Worm (Caenorhabditis elegans) whole organism, late embryonic: ENCODE data around the gene T24C4.10.

Source experiments
- F13H6.1 ChIP-seq: sonication (generic microtip); optimal IDR thresholded peaks from 2 replicates; lab custom pipeline; 2016; ENCODE audit warnings: missing genetic modification characterization, missing compliant biosample characterization
- ama-1 ChIP-seq: fragments of 150-350 bp; optimal IDR thresholded peaks from 2 replicates; lab custom pipeline; 2014
- ceh-14 ChIP-seq: sonication (generic microtip); optimal IDR thresholded peaks from 2 replicates; lab custom pipeline; 2016; ENCODE audit warnings: missing genotype, missing genetic modification characterization, missing compliant biosample characterization
- dmd-4 ChIP-seq: sonication (generic microtip); optimal IDR thresholded peaks from 2 replicates; lab custom pipeline; 2016; ENCODE audit warnings: borderline replicate concordance, missing genetic modification characterization, missing compliant biosample characterization
- hlh-30 ChIP-seq: sonication (generic microtip); optimal IDR thresholded peaks from 2 replicates; lab custom pipeline; 2017; ENCODE audit warnings: antibody characterized with exemption, missing genetic modification characterization, missing compliant biosample characterization; ENCODE audit not compliant: insufficient read depth
- mec-3 ChIP-seq: sonication (generic microtip); optimal IDR thresholded peaks from 2 replicates; lab custom pipeline; 2016; ENCODE audit warnings: borderline replicate concordance, missing genetic modification characterization, missing compliant biosample characterization
- odd-2 ChIP-seq: sonication (generic microtip); optimal IDR thresholded peaks from 2 replicates; lab custom pipeline; 2017; ENCODE audit warnings: antibody characterized with exemption, mild to moderate bottlenecking, missing genetic modification characterization, missing compliant biosample characterization
- pax-1 ChIP-seq: fragments of 150-350 bp; optimal IDR thresholded peaks from 2 replicates; lab custom pipeline; 2014; ENCODE audit warnings: missing biosample characterization, missing genetic modification characterization
- rnt-1 ChIP-seq: sonication (generic microtip); optimal IDR thresholded peaks from 2 replicates; lab custom pipeline; 2016; ENCODE audit warnings: missing genetic modification characterization, missing compliant biosample characterization
- sox-2 ChIP-seq: fragments of 200-800 bp; sonication (Bioruptor generic); IDR thresholded peaks from 2 replicates; pipeline ENCODE4 v1.3.6; 2022; ENCODE audit warnings: missing genetic modification reagents, missing genetic modification characterization, missing compliant biosample characterization
- tbx-2 ChIP-seq: sonication (generic microtip); optimal IDR thresholded peaks from 2 replicates; lab custom pipeline; 2016; ENCODE audit warnings: missing genetic modification characterization, missing compliant biosample characterization
- tbx-7 ChIP-seq: sonication (generic microtip); optimal IDR thresholded peaks from 2 replicates; lab custom pipeline; 2016; ENCODE audit warnings: missing genotype, missing genetic modification characterization, missing compliant biosample characterization

- TF ChIP-seq hlh-30 (no peak), mec-3 (tag; lab: Kevin White, UChicago) (no peak), sox-2 (no peak), tbx-7 (tag; lab: Kevin White, UChicago) (no peak), dmd-4 (no peak), ama-1 (no peak), F13H6.1 (tag; lab: Kevin White, UChicago) (no peak), pax-1 (no peak), tbx-2 (tag; lab: Kevin White, UChicago) (no peak), ceh-14 (tag; lab: Kevin White, UChicago) (no peak), rnt-1 (tag; lab: Kevin White, UChicago) (no peak), odd-2 (tag; lab: Kevin White, UChicago) (no peak)
Observed at ce11 chrIII:896904-897303, 5.9 kb upstream of the T24C4.10 start.
